Fruit fly (Drosophila melanogaster) whole organism, embryonic: Measurements from ENCODE around the gene CG12640.

Experiments used
- Bgb ChIP-seq: fragments of 200-800 bp; sonication (Bioruptor generic); IDR thresholded peaks from 2 replicates; pipeline ENCODE4 v1.3.6; 2022; ENCODE audit warnings: missing biosample characterization, missing genetic modification characterization; ENCODE audit not compliant: partially characterized antibody
- CG1024 ChIP-seq: fragments of 200-800 bp; sonication (Bioruptor generic); IDR thresholded peaks from 2 replicates; pipeline ENCODE4 v1.3.6; 2022; ENCODE audit warnings: missing biosample characterization, missing genetic modification characterization
- CG10431 ChIP-seq: fragments of 200-800 bp; sonication (Bioruptor generic); optimal IDR thresholded peaks from 3 replicates; lab custom pipeline; 2018; ENCODE audit warnings: missing biosample characterization, mild to moderate bottlenecking, missing genetic modification characterization
- CG11398 ChIP-seq: fragments of 200-800 bp; sonication (Bioruptor generic); optimal IDR thresholded peaks from 2 replicates; lab custom pipeline; 2016; ENCODE audit warnings: missing biosample characterization, missing genetic modification characterization
- CG15479 ChIP-seq: fragments of 200-800 bp; sonication (Bioruptor generic); optimal IDR thresholded peaks from 3 replicates; lab custom pipeline; 2019; ENCODE audit warnings: missing biosample characterization, mild to moderate bottlenecking, missing genetic modification characterization, moderate library complexity
- CG16815 ChIP-seq: fragments of 200-800 bp; sonication (Bioruptor generic); optimal IDR thresholded peaks from 3 replicates; lab custom pipeline; 2017; ENCODE audit warnings: missing biosample characterization, mild to moderate bottlenecking, missing genetic modification characterization
- CG17829 ChIP-seq: fragments of 200-800 bp; optimal IDR thresholded peaks from 2 replicates; lab custom pipeline; 2019; ENCODE audit warnings: missing biosample characterization, mild to moderate bottlenecking, missing genetic modification characterization, moderate library complexity
- CG18011 ChIP-seq: fragments of 200-800 bp; sonication (Bioruptor generic); optimal IDR thresholded peaks from 2 replicates; lab custom pipeline; 2017; ENCODE audit warnings: missing biosample characterization, missing genetic modification characterization, mild to moderate bottlenecking, moderate library complexity, missing genotype
- CG2129 ChIP-seq: fragments of 200-800 bp; sonication (Bioruptor generic); IDR thresholded peaks from 2 replicates; pipeline ENCODE4 v1.3.6; 2022; ENCODE audit warnings: missing biosample characterization, missing genetic modification characterization; ENCODE audit not compliant: partially characterized antibody
- CG31365 ChIP-seq: fragments of 200-800 bp; sonication (Bioruptor generic); optimal IDR thresholded peaks from 2 replicates; lab custom pipeline; 2018; ENCODE audit warnings: missing biosample characterization, mild to moderate bottlenecking, missing genetic modification characterization
- CG3163 ChIP-seq: fragments of 200-800 bp; sonication (Bioruptor generic); optimal IDR thresholded peaks from 3 replicates; lab custom pipeline; 2016; ENCODE audit warnings: missing biosample characterization, missing genetic modification characterization
- CG4328 ChIP-seq: fragments of 200-800 bp; sonication (Bioruptor generic); optimal IDR thresholded peaks from 3 replicates; lab custom pipeline; 2017; ENCODE audit warnings: missing biosample characterization, missing genetic modification reagents, missing genetic modification characterization
- CG4424 ChIP-seq: fragments of 200-800 bp; sonication (Bioruptor generic); optimal IDR thresholded peaks from 3 replicates; lab custom pipeline; 2016; ENCODE audit warnings: missing biosample characterization, missing genetic modification characterization
- CG4617 ChIP-seq: fragments of 200-800 bp; sonication (Bioruptor generic); optimal IDR thresholded peaks from 3 replicates; lab custom pipeline; 2016; ENCODE audit warnings: missing biosample characterization, missing genetic modification characterization, borderline replicate concordance
- CG5245 ChIP-seq: fragments of 200-800 bp; sonication (Bioruptor generic); optimal IDR thresholded peaks from 3 replicates; lab custom pipeline; 2016; ENCODE audit warnings: missing biosample characterization, missing genetic modification characterization
- CG5953 ChIP-seq: fragments of 200-800 bp; sonication (Bioruptor generic); IDR thresholded peaks from 2 replicates; pipeline ENCODE4 v1.3.6; 2022; ENCODE audit warnings: missing biosample characterization, missing genetic modification characterization
- CG6175 ChIP-seq: fragments of 200-800 bp; sonication (Bioruptor generic); IDR thresholded peaks from 3 replicates; pipeline ENCODE4 v1.3.6; 2022; ENCODE audit warnings: missing biosample characterization, missing genetic modification characterization
- CG6765 ChIP-seq: fragments of 200-800 bp; sonication (Bioruptor generic); optimal IDR thresholded peaks from 3 replicates; lab custom pipeline; 2017; ENCODE audit warnings: missing biosample characterization, mild to moderate bottlenecking, missing genetic modification characterization
- CG8944 ChIP-seq: fragments of 200-800 bp; sonication (Bioruptor generic); optimal IDR thresholded peaks from 3 replicates; lab custom pipeline; 2016; ENCODE audit warnings: missing biosample characterization, missing genetic modification characterization
- CG9437 ChIP-seq: fragments of 200-800 bp; sonication (Bioruptor generic); optimal IDR thresholded peaks from 2 replicates; lab custom pipeline; 2018; ENCODE audit warnings: missing biosample characterization, mild to moderate bottlenecking, missing genetic modification characterization
- Dfd ChIP-seq, 2 experiments: fragments of >200 bp; optimal IDR thresholded peaks; 2 replicates each; lab custom pipeline; 2017; ENCODE audit warnings: missing biosample characterization in 2 of 2, missing genetic modification characterization in 2 of 2
- Dip2 ChIP-seq: fragments of 200-800 bp; sonication (Bioruptor generic); IDR thresholded peaks from 2 replicates; pipeline ENCODE4 v1.3.6; 2022; ENCODE audit warnings: missing biosample characterization, missing genetic modification characterization
- Ets97D ChIP-seq: fragments of 200-800 bp; sonication (Bioruptor generic); optimal IDR thresholded peaks from 3 replicates; lab custom pipeline; 2016; ENCODE audit warnings: missing biosample characterization, missing genetic modification characterization
- GATAe ChIP-seq: fragments of 200-800 bp; sonication (Bioruptor generic); conservative IDR thresholded peaks from 2 replicates; pipeline ENCODE4 v1.3.6; 2022; ENCODE audit warnings: missing biosample characterization, missing genetic modification characterization
- H2.0 ChIP-seq: fragments of 200-800 bp; sonication (Bioruptor generic); IDR thresholded peaks from 2 replicates; pipeline ENCODE4 v1.3.6; 2022; ENCODE audit warnings: missing biosample characterization, missing genetic modification characterization
- Hand ChIP-seq: fragments of 200-800 bp; sonication (Bioruptor generic); optimal IDR thresholded peaks from 2 replicates; lab custom pipeline; 2017; ENCODE audit warnings: mild to moderate bottlenecking, missing biosample characterization, missing genetic modification reagents, missing genetic modification characterization
- Hr78 ChIP-seq, 2 experiments: fragments of 200-800 bp in 1 of 2; fragments of >200 bp in 1 of 2; sonication (Bioruptor generic) in 1 of 2; optimal IDR thresholded peaks; 2 replicates each; lab custom pipeline; 2017 to 2019; ENCODE audit warnings: missing biosample characterization in 2 of 2, missing genetic modification characterization in 2 of 2, mild to moderate bottlenecking in 1 of 2, moderate library complexity in 1 of 2
- MTF-1 ChIP-seq: fragments of 200-800 bp; sonication (Bioruptor generic); optimal IDR thresholded peaks from 2 replicates; lab custom pipeline; 2018; ENCODE audit warnings: missing biosample characterization, mild to moderate bottlenecking, missing genetic modification characterization, borderline replicate concordance
- Rx ChIP-seq: fragments of 200-800 bp; sonication (Bioruptor generic); IDR thresholded peaks from 2 replicates; pipeline ENCODE4 v1.3.6; 2022; ENCODE audit warnings: missing biosample characterization, missing genetic modification characterization
- Scr ChIP-seq: fragments of 200-800 bp; sonication (Bioruptor generic); IDR thresholded peaks from 2 replicates; pipeline ENCODE4 v1.3.6; 2022; ENCODE audit warnings: missing biosample characterization, missing genetic modification characterization; ENCODE audit not compliant: partially characterized antibody
- ase ChIP-seq: fragments of 200-800 bp; sonication (Bioruptor generic); IDR thresholded peaks from 3 replicates; pipeline ENCODE4 v1.3.6; 2022; ENCODE audit warnings: missing biosample characterization, missing genetic modification characterization
- chinmo ChIP-seq: fragments of 200-800 bp; sonication (Bioruptor generic); IDR thresholded peaks from 4 replicates; pipeline ENCODE4 v1.3.6; 2022; ENCODE audit warnings: missing biosample characterization, missing genetic modification characterization; ENCODE audit not compliant: partially characterized antibody
- corto ChIP-seq: fragments of 200-800 bp; sonication (Bioruptor generic); optimal IDR thresholded peaks from 2 replicates; lab custom pipeline; 2016; ENCODE audit warnings: missing biosample characterization, mild to moderate bottlenecking, missing genetic modification characterization, moderate library complexity
- crol ChIP-seq: fragments of 200-800 bp; sonication (Bioruptor generic); IDR thresholded peaks from 2 replicates; pipeline ENCODE4 v1.3.6; 2022; ENCODE audit warnings: missing biosample characterization, missing genetic modification characterization
- esg ChIP-seq: fragments of 200-800 bp; sonication (Bioruptor generic); conservative IDR thresholded peaks from 2 replicates; pipeline ENCODE4 v1.3.6; 2022; ENCODE audit warnings: missing biosample characterization, missing genetic modification characterization
- fd64A ChIP-seq: fragments of 200-800 bp; sonication (Bioruptor generic); optimal IDR thresholded peaks from 3 replicates; lab custom pipeline; 2018; ENCODE audit warnings: missing biosample characterization, mild to moderate bottlenecking, missing genetic modification characterization
- gcm2 ChIP-seq: fragments of 200-800 bp; sonication (Bioruptor generic); optimal IDR thresholded peaks from 2 replicates; lab custom pipeline; 2016; ENCODE audit warnings: missing biosample characterization, missing genetic modification characterization
- ken ChIP-seq: fragments of 200-800 bp; sonication (Bioruptor generic); IDR thresholded peaks from 3 replicates; pipeline ENCODE4 v1.3.6; 2022; ENCODE audit warnings: missing biosample characterization, missing genetic modification characterization
- klu ChIP-seq: fragments of 200-800 bp; sonication (Bioruptor generic); IDR thresholded peaks from 2 replicates; pipeline ENCODE4 v1.3.6; 2022; ENCODE audit warnings: missing biosample characterization, missing genetic modification characterization
- lab ChIP-seq: fragments of 200-800 bp; sonication (Bioruptor generic); optimal IDR thresholded peaks from 3 replicates; lab custom pipeline; 2017; ENCODE audit warnings: missing biosample characterization, missing genetic modification characterization, mild to moderate bottlenecking, moderate library complexity, missing genetic modification reagents
- lilli ChIP-seq: fragments of 200-800 bp; sonication (Bioruptor generic); optimal IDR thresholded peaks from 3 replicates; lab custom pipeline; 2016; ENCODE audit warnings: missing biosample characterization, missing genetic modification characterization
- nerfin-1 ChIP-seq: fragments of 200-800 bp; sonication (Bioruptor generic); optimal IDR thresholded peaks from 3 replicates; lab custom pipeline; 2019; ENCODE audit warnings: missing biosample characterization, mild to moderate bottlenecking, missing genetic modification characterization, moderate library complexity
- nmo ChIP-seq: fragments of 200-800 bp; sonication (Bioruptor generic); optimal IDR thresholded peaks from 2 replicates; lab custom pipeline; 2018; ENCODE audit warnings: missing biosample characterization, mild to moderate bottlenecking, missing genetic modification characterization, moderate library complexity
- pum ChIP-seq: fragments of 200-800 bp; sonication (Bioruptor generic); optimal IDR thresholded peaks from 2 replicates; lab custom pipeline; 2016; ENCODE audit warnings: missing biosample characterization, missing genetic modification characterization
- pzg ChIP-seq: fragments of 200-800 bp; sonication (Bioruptor generic); optimal IDR thresholded peaks from 3 replicates; lab custom pipeline; 2018; ENCODE audit warnings: missing biosample characterization, mild to moderate bottlenecking, missing genetic modification characterization, moderate library complexity
- sens ChIP-seq: fragments of 200-800 bp; sonication (Bioruptor generic); peaks from one replicate; lab custom pipeline; 2016; ENCODE audit warnings: missing biosample characterization, missing genetic modification characterization
- sima ChIP-seq: fragments of 200-800 bp; sonication (Bioruptor generic); optimal IDR thresholded peaks from 2 replicates; lab custom pipeline; 2016; ENCODE audit warnings: missing biosample characterization, missing genetic modification characterization
- tgo ChIP-seq: fragments of 200-800 bp; sonication (Bioruptor generic); IDR thresholded peaks from 3 replicates; pipeline ENCODE4 v1.3.6; 2022; ENCODE audit warnings: missing biosample characterization, missing genetic modification characterization
- ttk ChIP-seq: fragments of 200-800 bp; sonication (Bioruptor generic); IDR thresholded peaks from 2 replicates; pipeline ENCODE4 v2.1.2; 2022; ENCODE audit warnings: missing biosample characterization, missing genetic modification characterization
- tx ChIP-seq: fragments of 200-800 bp; sonication (Bioruptor generic); optimal IDR thresholded peaks from 2 replicates; lab custom pipeline; 2016; ENCODE audit warnings: missing biosample characterization, missing genetic modification characterization

CG12640 gene

DNA sequence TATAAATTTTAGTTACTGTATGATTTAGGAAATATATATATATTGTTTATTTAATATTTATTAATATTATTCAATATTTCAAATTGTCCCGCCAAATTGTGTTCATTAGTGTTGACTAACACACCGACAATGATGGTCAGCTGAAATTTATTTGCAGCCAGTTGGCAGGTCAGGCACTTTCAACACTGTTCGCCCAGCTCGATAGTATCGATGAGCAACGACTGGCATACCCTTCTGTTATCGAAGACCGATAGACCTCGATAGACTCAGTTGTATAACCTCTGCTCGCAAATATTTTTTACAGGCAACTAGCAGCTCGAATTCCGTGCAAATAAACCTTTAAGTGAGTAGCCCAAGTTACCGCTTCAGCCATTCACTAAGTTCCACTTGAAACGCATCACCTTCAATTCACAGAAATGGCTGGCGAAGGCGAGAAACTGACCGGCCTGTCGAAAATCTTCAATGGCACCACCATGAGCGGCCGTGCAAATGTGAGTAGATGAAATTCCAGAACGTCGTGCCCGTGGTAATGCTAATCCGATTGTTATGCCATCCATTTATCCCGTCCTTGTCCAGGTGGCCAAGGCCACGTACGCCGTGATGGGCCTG, 28.0 kb upstream of the CG12640 start, which contains the start of gene Neb-cGP (continued):
- TF ChIP-seq pzg (peak; percentile 99), Dip2 (no peak), Ets97D (GFP tag; lab: Kevin White, UChicago) (peak; percentile 93), pum (GFP tag; lab: Kevin White, UChicago) (peak; percentile 43), CG15479 (no peak), CG1024 (GFP tag; lab: Robert Waterston, UW) (no peak), CG8944 (GFP tag; lab: Kevin White, UChicago) (peak; percentile 57), lab (GFP tag; lab: Kevin White, UChicago) (peak; percentile 83), Scr (peak; percentile 90), CG6765 (no peak), fd64A (GFP tag; lab: Kevin White, UChicago) (no peak), CG10431 (GFP tag; lab: Kevin White, UChicago) (no peak), ttk (GFP tag; lab: Robert Waterston, UW) (no peak), gcm2 (GFP tag; lab: Kevin White, UChicago) (no peak), esg (GFP tag; lab: Robert Waterston, UW) (no peak), tgo (GFP tag; lab: Robert Waterston, UW) (0 out of 3 replicates have a peak, but pooled peaks have one; percentile 26), tx (peak; percentile 16), klu (GFP tag; lab: Robert Waterston, UW) (no peak), sens (GFP tag; lab: Kevin White, UChicago) (peak; percentile 86), CG4617 (GFP tag; lab: Kevin White, UChicago) (peak; percentile 58), CG5245 (GFP tag; lab: Kevin White, UChicago) (peak; percentile 43), lilli (GFP tag; lab: Kevin White, UChicago) (peak; percentile 77), sima (GFP tag; lab: Kevin White, UChicago) (no peak), CG11398 (GFP tag; lab: Kevin White, UChicago) (no peak), nerfin-1 (peak; percentile 10), CG9437 (GFP tag; lab: Kevin White, UChicago) (no peak), Rx (GFP tag; lab: Robert Waterston, UW) (no peak), nmo (peak; percentile 62), CG16815 (GFP tag; lab: Kevin White, UChicago) (peak; percentile 14), corto (no peak), CG4424 (GFP tag; lab: Kevin White, UChicago) (peak; percentile 55), ken (GFP tag; lab: Robert Waterston, UW) (peak; percentile 68; the same call in 2 of the 3 replicates), crol (GFP tag; lab: Robert Waterston, UW) (no peak), chinmo (GFP tag; lab: Robert Waterston, UW) (peak; percentile 91; the same call in 2 of the 4 replicates), Bgb (GFP tag; lab: Robert Waterston, UW) (peak; percentile 98), CG6175 (0 out of 3 replicates have a peak, but pooled peaks have one; percentile 16), CG31365 (tag; lab: Kevin White, UChicago) (no peak), H2.0 (0 out of 2 replicates have a peak, but pooled peaks have one; percentile 17), CG2129 (GFP tag; lab: Robert Waterston, UW) (peak; percentile 78), GATAe (no peak), CG3163 (GFP tag; lab: Kevin White, UChicago) (peak; percentile 31), Dfd (GFP tag; optimal IDR thresholded peaks at IDR 0.05; lab: Kevin White, UChicago) (no peak), CG18011 (peak; percentile 22), Hand (GFP tag; lab: Kevin White, UChicago) (no peak), ase (no peak), CG4328 (GFP tag; lab: Kevin White, UChicago) (peak; percentile 13), CG5953 (GFP tag; lab: Robert Waterston, UW) (no peak), CG17829 (tag; lab: Kevin White, UChicago) (peak; percentile 61), Hr78 (GFP tag; optimal IDR thresholded peaks at IDR 0.05; lab: Kevin White, UChicago) (no peak), MTF-1 (GFP tag; lab: Kevin White, UChicago) (peak; percentile 36)
